Fruit fly (Drosophila melanogaster): ENCODE measurements around the gene CG13282.

- TF ChIP-seq foxo (GFP tag; optimal IDR thresholded peaks at IDR 0.05): no peak
- no peak for TF ChIP-seq brk (GFP tag; optimal IDR thresholded peaks at IDR 0.05)
- no peak for TF ChIP-seq br (GFP tag; optimal IDR thresholded peaks at IDR 0.05)
- TF ChIP-seq HLH106 (tag; optimal IDR thresholded peaks at IDR 0.05): no peak
These were observed 43.4 kb upstream of the CG13282 start for dm6 chr2L:16877678-16878077.

Measured in whole organism, wandering third instar larva.